Fruit fly (Drosophila melanogaster): ENCODE measurements around the gene CG10195.

dm6 chr2L:19439598-19440230, 44.8 kb downstream of the CG10195 start:
- TF ChIP-seq woc (GFP tag; optimal IDR thresholded peaks at IDR 0.05) (no peak), OdsH (GFP tag; optimal IDR thresholded peaks at IDR 0.05) (peak; percentile 74)

Data from whole organism, wandering third instar larva.